Worm (Caenorhabditis elegans): ENCODE results near the gene bbs-2.

- no peak for TF ChIP-seq fos-1 (tag; optimal IDR thresholded peaks at IDR 0.05)
- TF ChIP-seq ama-1 (optimal IDR thresholded peaks at IDR 0.05): no peak
- no peak for TF ChIP-seq snpc-4 (tag; optimal IDR thresholded peaks at IDR 0.05)
- TF ChIP-seq aly-2 (tag; optimal IDR thresholded peaks at IDR 0.05): no peak
- peak in 1 of 2 experiments; percentile 14 for TF ChIP-seq daf-16 (GFP tag; optimal IDR thresholded peaks at IDR 0.05)
- peak; percentile 4 for TF ChIP-seq daf-16 (tag; optimal IDR thresholded peaks at IDR 0.05)
- no peak for TF ChIP-seq ceh-82 (tag; optimal IDR thresholded peaks at IDR 0.05)
- no peak for TF ChIP-seq cey-2 (tag; optimal IDR thresholded peaks at IDR 0.05; ENCODE audit: borderline replicate concordance, insufficient read depth)
- TF ChIP-seq F49E8.2 (tag; optimal IDR thresholded peaks at IDR 0.05; ENCODE audit: borderline replicate concordance): no peak
- no peak for TF ChIP-seq nhr-10 (tag; optimal IDR thresholded peaks at IDR 0.05)
- no peak for TF ChIP-seq skn-1 (tag; optimal IDR thresholded peaks at IDR 0.05)
- no peak for TF ChIP-seq vab-7 (GFP tag; IDR thresholded peaks at IDR 0.05)
- no peak for TF ChIP-seq zag-1 (tag; optimal IDR thresholded peaks at IDR 0.05)
Observed at ce11 chrIV:7983728-7984346, 50.0 kb downstream of the bbs-2 start.
